Fruit fly (Drosophila melanogaster) S2 (cell line): ENCODE measurements around the gene eIF1A.

Experiments
- CG8478 ChIP-seq: fragments of >200 bp; optimal IDR thresholded peaks from 2 replicates; lab custom pipeline; 2018
- CTCF ChIP-seq, 2 experiments: fragments of >200 bp; optimal IDR thresholded peaks; 2 replicates each; lab custom pipeline; 2018

dm6 chr3R:18292371-18292770, 17.9 kb downstream of the eIF1A start:
- TF ChIP-seq CG8478 (lab: Kevin White, UChicago): no peak
- no peak for TF ChIP-seq CTCF (optimal IDR thresholded peaks at IDR 0.05; lab: Kevin White, UChicago)
